Worm (Caenorhabditis elegans): ENCODE measurements around the gene F22F1.3.

DNA sequence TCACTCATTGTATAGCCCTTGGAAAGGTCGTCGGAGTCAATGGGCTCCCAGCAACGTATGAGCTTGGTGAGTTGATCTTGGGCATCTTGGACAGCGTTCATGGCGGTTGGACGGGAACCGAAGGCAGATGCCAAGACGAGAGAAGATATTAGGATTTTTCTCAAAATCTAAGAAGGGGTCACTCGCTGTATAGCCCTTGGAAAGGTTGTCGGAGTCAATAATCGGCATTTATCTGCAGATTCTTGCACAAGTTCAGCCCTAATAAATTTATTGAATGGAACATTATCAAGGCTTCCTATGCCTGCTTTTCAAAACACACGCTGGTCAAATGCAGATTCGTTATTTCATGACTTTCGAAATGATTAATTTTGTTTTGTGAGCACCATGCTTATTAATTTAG lies 25.1 kb downstream of the F22F1.3 start, which contains the start of gene C02B8.7:
- TF ChIP-seq nhr-12 (tag; optimal IDR thresholded peaks at IDR 0.05) (no peak), fos-1 (tag; optimal IDR thresholded peaks at IDR 0.05) (no peak), ceh-28 (tag; optimal IDR thresholded peaks at IDR 0.05) (no peak), unc-39 (tag; optimal IDR thresholded peaks at IDR 0.05) (no peak), ama-1 (optimal IDR thresholded peaks at IDR 0.05) (no peak), snpc-4 (tag; optimal IDR thresholded peaks at IDR 0.05) (no peak), tbx-2 (tag; optimal IDR thresholded peaks at IDR 0.05) (no peak), egl-27 (tag; optimal IDR thresholded peaks at IDR 0.05) (no peak), mml-1 (tag; optimal IDR thresholded peaks at IDR 0.05) (no peak), elt-3 (tag; optimal IDR thresholded peaks at IDR 0.05) (no peak), ceh-82 (tag; optimal IDR thresholded peaks at IDR 0.05) (no peak), lin-15B (tag; optimal IDR thresholded peaks at IDR 0.05) (no peak)
